Fruit fly (Drosophila melanogaster) whole organism, pupa: ENCODE data around the gene Ip259.

Experiments used
- CG10348 ChIP-seq: fragments of 200-800 bp; sonication (Bioruptor generic); IDR thresholded peaks from 2 replicates; pipeline ENCODE4 v1.3.6; 2022; ENCODE audit warnings: missing biosample characterization, missing genetic modification characterization
- CG12605 ChIP-seq: fragments of 200-800 bp; sonication (Bioruptor generic); IDR thresholded peaks from 2 replicates; pipeline ENCODE4 v1.3.6; 2022; ENCODE audit warnings: missing biosample characterization, missing genetic modification characterization
- CG13204 ChIP-seq: fragments of 200-800 bp; sonication (Bioruptor generic); optimal IDR thresholded peaks from 2 replicates; lab custom pipeline; 2018; ENCODE audit warnings: missing biosample characterization, mild to moderate bottlenecking, missing genetic modification characterization, moderate library complexity
- CG14655 ChIP-seq: fragments of 200-800 bp; sonication (Bioruptor generic); optimal IDR thresholded peaks from 3 replicates; lab custom pipeline; 2017; ENCODE audit warnings: mild to moderate bottlenecking, missing biosample characterization, missing genetic modification reagents, missing genetic modification characterization
- CG15710 ChIP-seq: fragments of 200-800 bp; sonication (Bioruptor generic); optimal IDR thresholded peaks from 2 replicates; lab custom pipeline; 2018; ENCODE audit warnings: missing biosample characterization, mild to moderate bottlenecking, missing genetic modification characterization, moderate library complexity
- CG17806 ChIP-seq: fragments of 200-800 bp; sonication (Bioruptor generic); optimal IDR thresholded peaks from 2 replicates; lab custom pipeline; 2018; ENCODE audit warnings: missing biosample characterization, mild to moderate bottlenecking, missing genetic modification characterization, moderate library complexity
- CG32121 ChIP-seq: fragments of 200-800 bp; sonication (Bioruptor generic); IDR thresholded peaks from 2 replicates; pipeline ENCODE4 v1.3.6; 2022; ENCODE audit warnings: missing biosample characterization, missing genetic modification characterization
- CG34367 ChIP-seq: fragments of 200-800 bp; sonication (Bioruptor generic); optimal IDR thresholded peaks from 2 replicates; lab custom pipeline; 2018; ENCODE audit warnings: missing biosample characterization, mild to moderate bottlenecking, missing genetic modification characterization
- CG4496 ChIP-seq: fragments of 200-800 bp; sonication (Bioruptor generic); IDR thresholded peaks from 3 replicates; pipeline ENCODE4 v1.3.6; 2022; ENCODE audit warnings: missing biosample characterization, missing genetic modification characterization
- CG8159 ChIP-seq: fragments of 200-800 bp; sonication (Bioruptor generic); optimal IDR thresholded peaks from 3 replicates; lab custom pipeline; 2018; ENCODE audit warnings: missing biosample characterization, mild to moderate bottlenecking, missing genetic modification characterization, moderate library complexity
- CG8301 ChIP-seq: fragments of 200-800 bp; sonication (Bioruptor generic); optimal IDR thresholded peaks from 2 replicates; lab custom pipeline; 2018; ENCODE audit warnings: missing biosample characterization, mild to moderate bottlenecking, missing genetic modification characterization
- CG9948 ChIP-seq: fragments of 200-800 bp; sonication (Bioruptor generic); optimal IDR thresholded peaks from 2 replicates; lab custom pipeline; 2018; ENCODE audit warnings: missing biosample characterization, mild to moderate bottlenecking, missing genetic modification characterization, moderate library complexity
- D1 ChIP-seq: fragments of 200-800 bp; sonication (Bioruptor generic); optimal IDR thresholded peaks from 2 replicates; lab custom pipeline; 2018; ENCODE audit warnings: missing biosample characterization, mild to moderate bottlenecking, missing genetic modification characterization, moderate library complexity
- EcR ChIP-seq: fragments of 200-800 bp; sonication (Bioruptor generic); optimal IDR thresholded peaks from 3 replicates; lab custom pipeline; 2019; ENCODE audit warnings: missing biosample characterization, missing genetic modification characterization, mild to moderate bottlenecking, moderate library complexity, missing genetic modification reagents
- Ets98B ChIP-seq: fragments of 200-800 bp; sonication (Bioruptor generic); IDR thresholded peaks from 2 replicates; pipeline ENCODE4 v1.3.6; 2022; ENCODE audit warnings: missing biosample characterization, missing genetic modification characterization
- Pif1A ChIP-seq: fragments of 200-800 bp; sonication (Bioruptor generic); optimal IDR thresholded peaks from 3 replicates; lab custom pipeline; 2016; ENCODE audit warnings: missing biosample characterization, missing genetic modification characterization
- Pif1B ChIP-seq: fragments of 200-800 bp; sonication (Bioruptor generic); optimal IDR thresholded peaks from 3 replicates; lab custom pipeline; 2016; ENCODE audit warnings: missing biosample characterization, missing genetic modification characterization
- Snoo ChIP-seq: fragments of 200-800 bp; sonication (Bioruptor generic); optimal IDR thresholded peaks from 3 replicates; lab custom pipeline; 2017; ENCODE audit warnings: missing biosample characterization, mild to moderate bottlenecking, missing genetic modification characterization, inconsistent platforms
- fd96Ca ChIP-seq: fragments of 200-800 bp; sonication (Bioruptor generic); IDR thresholded peaks from 3 replicates; pipeline ENCODE4 v1.3.6; 2022; ENCODE audit warnings: missing biosample characterization, missing genetic modification characterization
- gl ChIP-seq: fragments of 200-800 bp; sonication (Bioruptor generic); optimal IDR thresholded peaks from 2 replicates; lab custom pipeline; 2018; ENCODE audit warnings: missing biosample characterization, mild to moderate bottlenecking, missing genetic modification characterization
- rn ChIP-seq: fragments of 200-800 bp; sonication (Bioruptor generic); IDR thresholded peaks from 2 replicates; pipeline ENCODE4 v1.3.6; 2022; ENCODE audit warnings: missing biosample characterization, missing genetic modification characterization

The Ip259 gene

DNA sequence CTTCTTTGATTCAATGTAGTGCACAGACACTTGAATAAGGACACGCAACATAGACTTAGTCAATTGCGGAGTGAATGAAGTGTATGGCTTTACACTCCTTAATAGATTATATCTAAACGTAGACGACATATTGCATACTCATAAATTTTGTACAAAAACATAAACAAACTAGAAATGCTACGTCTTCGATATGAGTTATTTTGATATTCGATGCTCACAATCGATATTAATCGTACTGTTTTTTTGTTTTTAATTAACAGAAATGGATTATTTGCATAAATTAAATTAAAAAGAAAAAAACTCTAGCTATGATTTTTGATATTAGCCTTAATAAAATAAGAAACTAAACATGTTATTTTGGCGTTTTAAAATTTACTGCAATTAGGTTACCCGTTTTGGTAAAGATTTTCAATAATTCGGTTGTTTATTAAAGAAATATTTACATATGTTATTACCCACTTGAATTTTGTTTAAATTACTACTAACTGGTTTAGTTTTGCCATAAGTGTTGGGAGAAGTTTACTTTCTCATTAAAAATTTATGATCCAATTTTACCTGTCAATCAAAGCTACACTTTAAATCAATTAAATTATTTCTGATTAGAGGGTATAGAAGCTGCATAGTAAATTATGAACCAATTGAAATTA, 3.0 kb upstream of the Ip259 start, which contains the start of the genes CG17768, LSm-4 and Ir31a:
CG17768 (minus strand) TSS at position 196 of the 647 bp plus-strand sequence.
LSm-4 (minus strand) TSS at position 196 of the 647 bp plus-strand sequence.
Ir31a (plus strand) TSS at position 558 of the 647 bp plus-strand sequence.
- TF ChIP-seq CG8301 (tag; lab: Kevin White, UChicago) = no peak

DNA sequence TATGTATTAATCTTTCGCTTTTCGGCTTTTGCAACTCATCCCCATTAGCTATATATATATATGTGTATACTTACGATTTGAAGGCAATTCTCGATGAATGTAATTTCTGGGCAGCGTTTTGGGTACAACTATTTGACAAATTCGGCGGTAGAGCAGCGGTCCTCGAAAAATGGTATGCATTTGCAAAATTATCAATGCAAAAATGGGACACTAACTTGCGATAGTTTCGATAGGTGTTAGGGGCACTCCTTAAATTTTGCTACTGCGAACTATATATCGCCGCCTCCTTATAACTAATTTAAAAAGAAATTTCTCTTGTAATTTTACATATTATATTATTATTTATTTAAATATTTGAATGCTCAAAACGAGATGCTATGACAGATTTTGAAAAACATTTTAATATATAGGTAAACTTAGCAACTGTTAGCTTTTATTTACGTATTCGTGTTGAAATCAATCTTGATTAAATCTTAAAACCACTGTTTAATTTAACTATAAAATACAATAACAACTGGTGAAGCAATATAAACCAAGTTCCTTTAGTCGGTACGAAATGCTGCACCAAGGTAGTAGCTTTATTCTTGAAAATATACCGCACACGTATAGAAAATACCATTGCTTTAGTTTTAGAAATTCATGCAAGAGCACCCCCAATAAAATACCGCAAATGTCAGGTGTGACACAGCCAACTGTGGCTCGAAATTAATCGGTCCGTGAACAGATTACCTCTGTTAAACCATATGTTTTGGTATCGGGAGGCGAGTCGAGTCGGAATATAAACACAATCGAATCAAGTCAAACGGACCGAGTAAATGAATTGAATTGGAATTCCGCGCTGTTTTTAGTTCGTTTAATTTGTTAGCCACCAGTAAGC, 5.3 kb downstream of the Ip259 start, which contains the start of the genes CG5355 and Klp31E:
CG5355 (minus strand) TSS at position 213 of the 877 bp plus-strand sequence.
Klp31E (plus strand) TSS at position 767 of the 877 bp plus-strand sequence.
- TF ChIP-seq CG34367 (tag; lab: Kevin White, UChicago) (peak; percentile 54), CG9948 (tag; lab: Kevin White, UChicago) (peak; percentile 60), CG17806 (peak; percentile 55), CG15710 (peak; percentile 73), Snoo (tag; lab: Kevin White, UChicago) (peak; percentile 58), D1 (no peak), CG8159 (tag; lab: Kevin White, UChicago) (peak; percentile 78), EcR (GFP tag; lab: Kevin White, UChicago) (no peak), CG8301 (tag; lab: Kevin White, UChicago) (no peak)
- TF ChIP-seq, all 21 proteins: peak for 6

DNA sequence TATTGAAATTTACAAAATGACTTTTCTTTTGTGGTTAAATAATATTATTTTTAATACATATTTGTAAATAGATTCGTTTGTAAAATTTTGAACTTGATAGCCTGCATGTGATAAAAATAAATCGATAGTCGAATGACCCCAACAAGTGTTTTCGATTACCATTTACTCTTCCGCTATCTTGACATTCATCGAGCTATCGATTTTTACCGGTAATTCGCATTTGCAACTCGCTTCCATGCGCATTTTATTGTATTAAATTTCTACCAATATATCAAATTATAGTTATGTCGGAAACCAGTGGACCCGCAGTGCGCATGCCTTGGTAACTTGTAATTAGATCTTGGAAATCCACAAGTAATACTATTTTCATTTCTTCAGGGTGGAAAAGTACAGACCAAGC, 10.8 kb downstream of the Ip259 start, which contains the start of gene RfC3:
RfC3 (plus strand) TSS at position 210 of the 400 bp plus-strand sequence.
- TF ChIP-seq rn (GFP tag; lab: Robert Waterston, UW) (no peak), fd96Ca (no peak), CG12605 (GFP tag; lab: Robert Waterston, UW) (no peak), CG14655 (GFP tag; lab: Kevin White, UChicago) (no peak), Snoo (tag; lab: Kevin White, UChicago) (no peak), CG8301 (tag; lab: Kevin White, UChicago) (no peak), Pif1A (GFP tag; lab: Kevin White, UChicago) (no peak), Ets98B (GFP tag; lab: Robert Waterston, UW) (no peak)

DNA sequence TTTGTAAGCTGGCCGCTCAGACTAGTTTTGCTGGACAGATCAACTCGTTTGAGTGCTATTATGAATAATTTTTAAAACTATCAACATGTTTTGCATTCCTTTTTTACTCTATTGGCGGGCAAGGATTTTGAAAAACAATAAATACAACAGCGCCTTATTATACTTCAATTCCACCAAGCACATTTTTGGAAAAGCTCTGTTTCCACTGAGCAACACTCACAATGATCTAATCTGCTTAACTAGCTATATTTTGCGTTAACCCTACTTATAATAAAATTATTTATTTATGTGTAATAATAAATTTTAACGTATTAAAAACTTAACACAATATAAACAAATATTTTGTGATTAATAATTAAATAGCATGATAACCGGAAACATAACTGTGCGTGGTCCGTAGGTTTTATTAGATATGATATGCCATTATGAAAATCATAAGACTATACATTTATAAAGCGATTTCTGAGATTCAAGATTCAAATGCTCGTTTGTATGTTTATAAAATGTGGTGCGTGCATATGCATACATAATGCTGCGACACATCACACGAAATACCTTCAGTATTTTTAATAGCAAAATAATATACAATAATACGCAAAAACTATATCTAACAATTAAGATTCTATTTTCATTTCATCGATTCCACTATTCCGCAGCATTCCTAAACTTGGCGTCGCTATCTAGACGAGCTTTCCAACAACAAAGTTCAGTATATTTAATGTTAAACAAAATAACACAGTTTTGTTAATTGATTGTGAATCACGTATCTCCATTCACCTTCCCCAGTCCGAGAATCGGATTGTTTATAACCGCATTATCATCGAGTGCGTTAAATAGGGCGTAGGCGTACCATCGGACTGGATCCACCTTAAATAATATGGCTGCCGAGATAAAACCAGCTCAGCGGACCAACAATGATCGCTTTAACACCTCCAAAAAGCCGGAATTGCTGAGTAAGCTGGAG, 14.8 kb downstream of the Ip259 start, which contains the start of the genes pie and Wdfy2:
pie (minus strand) TSS at position 138 of the 964 bp plus-strand sequence.
Wdfy2 (plus strand) TSS at position 649 of the 964 bp plus-strand sequence.
- TF ChIP-seq rn (GFP tag; lab: Robert Waterston, UW) (no peak), D1 (no peak), CG15710 (peak; percentile 16), fd96Ca (no peak)

DNA sequence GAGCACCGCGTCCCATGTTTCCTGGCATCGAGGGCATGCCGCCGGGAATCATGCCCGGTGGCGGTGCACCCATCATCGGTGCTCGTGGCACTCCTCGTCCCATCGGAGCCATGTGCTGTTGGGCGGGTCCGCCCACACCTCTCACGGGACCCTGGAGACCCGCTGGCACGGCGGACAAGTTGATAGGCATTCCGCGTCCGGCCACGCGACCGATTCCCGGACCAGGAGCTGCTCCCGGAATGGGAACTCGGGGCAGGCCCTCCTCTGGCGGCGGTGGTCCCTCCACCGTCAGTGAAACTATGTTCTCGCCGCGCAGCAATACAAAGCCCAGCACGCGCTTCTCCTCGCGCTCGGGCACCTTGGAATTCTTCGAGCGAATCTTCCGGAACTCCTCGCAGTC, 17.4 kb downstream of the Ip259 start:
- TF ChIP-seq CG15710 = no peak
- TF ChIP-seq CG12605 (GFP tag; lab: Robert Waterston, UW) = no peak
- no peak for TF ChIP-seq CG8159 (tag; lab: Kevin White, UChicago)

DNA sequence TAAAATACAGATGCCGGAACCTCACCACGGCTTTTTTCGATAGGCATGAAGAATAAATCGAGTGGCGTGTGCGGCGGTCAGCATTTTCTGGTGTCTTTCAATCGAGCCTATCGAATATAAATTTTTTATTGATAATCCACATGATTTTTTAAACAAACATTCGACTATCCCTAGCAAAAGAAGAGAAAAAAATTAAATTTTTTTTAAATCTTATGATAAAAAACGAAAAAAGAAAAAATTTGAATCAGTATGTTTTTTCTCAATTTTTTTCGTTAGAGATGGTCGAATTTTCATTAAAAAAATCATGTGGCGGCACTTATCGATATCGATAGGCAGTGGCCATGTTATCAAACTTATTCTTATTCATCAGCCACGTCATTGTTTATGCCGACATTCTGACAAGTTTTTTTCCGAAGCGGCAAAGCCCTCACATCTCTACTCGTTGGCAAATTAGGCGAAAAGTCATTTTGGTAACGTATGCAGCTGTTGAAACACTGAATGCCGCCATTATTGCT, 18.4 kb downstream of the Ip259 start, which contains the start of the genes SmB and KdelR:
SmB (minus strand) TSS at position 94 of the 515 bp plus-strand sequence.
KdelR (plus strand) TSS at position 354 of the 515 bp plus-strand sequence.
- TF ChIP-seq CG8159 (tag; lab: Kevin White, UChicago) (no peak), CG10348 (GFP tag; lab: Robert Waterston, UW) (no peak), CG14655 (GFP tag; lab: Kevin White, UChicago) (no peak), EcR (GFP tag; lab: Kevin White, UChicago) (no peak), D1 (no peak), Pif1B (GFP tag; lab: Kevin White, UChicago) (no peak), fd96Ca (no peak), CG15710 (no peak), Ets98B (GFP tag; lab: Robert Waterston, UW) (no peak)

DNA sequence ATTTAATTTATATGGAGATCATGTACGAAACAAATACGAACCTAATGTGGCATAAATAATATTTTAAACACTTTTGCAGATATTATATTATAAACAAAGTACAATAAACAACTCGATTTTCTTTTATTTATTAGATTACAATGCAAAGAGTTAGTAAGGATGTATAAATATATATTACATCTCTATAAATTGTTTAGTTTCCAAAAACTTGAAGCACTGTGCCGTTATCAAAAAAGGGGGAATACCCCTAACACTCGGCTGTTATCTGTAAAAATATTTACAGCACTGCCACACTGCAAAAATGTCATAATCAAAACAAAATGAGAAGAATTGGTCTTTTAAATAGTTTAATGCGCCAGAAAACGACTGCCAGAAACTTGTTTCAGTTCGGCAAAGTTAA, 20.4 kb downstream of the Ip259 start, which contains the start of gene CG5188:
CG5188 (plus strand) TSS at position 302 of the 400 bp plus-strand sequence.
- TF ChIP-seq rn (GFP tag; lab: Robert Waterston, UW) (no peak), CG10348 (GFP tag; lab: Robert Waterston, UW) (no peak), CG32121 (GFP tag; lab: Robert Waterston, UW) (peak; percentile 48), CG8301 (tag; lab: Kevin White, UChicago) (peak; percentile 50), CG17806 (peak; percentile 38), CG14655 (GFP tag; lab: Kevin White, UChicago) (no peak), CG12605 (GFP tag; lab: Robert Waterston, UW) (peak; percentile 58), CG9948 (tag; lab: Kevin White, UChicago) (peak; percentile 9), D1 (no peak), Snoo (tag; lab: Kevin White, UChicago) (peak; percentile 34), Ets98B (GFP tag; lab: Robert Waterston, UW) (peak; percentile 62; the same call in 1 of the 2 replicates), CG34367 (tag; lab: Kevin White, UChicago) (no peak), Pif1B (GFP tag; lab: Kevin White, UChicago) (no peak), CG15710 (peak; percentile 34), fd96Ca (no peak), Pif1A (GFP tag; lab: Kevin White, UChicago) (no peak), CG4496 (GFP tag; lab: Robert Waterston, UW) (peak; percentile 25; the same call in 1 of the 3 replicates), gl (no peak), EcR (GFP tag; lab: Kevin White, UChicago) (no peak), CG8159 (tag; lab: Kevin White, UChicago) (peak; percentile 48), CG13204 (GFP tag; lab: Kevin White, UChicago) (no peak)
